Worm (Caenorhabditis elegans) whole organism, L2 larva: ENCODE data around the gene Y94H6A.7.

Experiments used
- R02D3.7 ChIP-seq: fragments of 150-350 bp; optimal IDR thresholded peaks from 2 replicates; lab custom pipeline; 2014; ENCODE audit warnings: missing biosample characterization, missing genetic modification characterization
- ceh-82 ChIP-seq: fragments of 150-350 bp; optimal IDR thresholded peaks from 2 replicates; lab custom pipeline; 2014; ENCODE audit warnings: missing biosample characterization, missing genetic modification characterization
- elt-1 ChIP-seq: fragments of 150-350 bp; optimal IDR thresholded peaks from 2 replicates; lab custom pipeline; 2014; ENCODE audit warnings: missing biosample characterization, missing genetic modification characterization
- elt-3 ChIP-seq: sonication (generic microtip); optimal IDR thresholded peaks from 2 replicates; lab custom pipeline; 2017; ENCODE audit warnings: missing biosample characterization, missing genetic modification characterization
- nhr-10 ChIP-seq: sonication (generic microtip); optimal IDR thresholded peaks from 2 replicates; lab custom pipeline; 2017; ENCODE audit warnings: missing biosample characterization, missing genetic modification characterization
- nhr-12 ChIP-seq: fragments of 150-350 bp; optimal IDR thresholded peaks from 2 replicates; lab custom pipeline; 2014; ENCODE audit warnings: missing biosample characterization, missing genetic modification characterization
- unc-62 ChIP-seq: fragments of 150-350 bp; optimal IDR thresholded peaks from 2 replicates; lab custom pipeline; 2014; ENCODE audit warnings: missing biosample characterization, missing genetic modification reagents, missing genetic modification characterization

DNA sequence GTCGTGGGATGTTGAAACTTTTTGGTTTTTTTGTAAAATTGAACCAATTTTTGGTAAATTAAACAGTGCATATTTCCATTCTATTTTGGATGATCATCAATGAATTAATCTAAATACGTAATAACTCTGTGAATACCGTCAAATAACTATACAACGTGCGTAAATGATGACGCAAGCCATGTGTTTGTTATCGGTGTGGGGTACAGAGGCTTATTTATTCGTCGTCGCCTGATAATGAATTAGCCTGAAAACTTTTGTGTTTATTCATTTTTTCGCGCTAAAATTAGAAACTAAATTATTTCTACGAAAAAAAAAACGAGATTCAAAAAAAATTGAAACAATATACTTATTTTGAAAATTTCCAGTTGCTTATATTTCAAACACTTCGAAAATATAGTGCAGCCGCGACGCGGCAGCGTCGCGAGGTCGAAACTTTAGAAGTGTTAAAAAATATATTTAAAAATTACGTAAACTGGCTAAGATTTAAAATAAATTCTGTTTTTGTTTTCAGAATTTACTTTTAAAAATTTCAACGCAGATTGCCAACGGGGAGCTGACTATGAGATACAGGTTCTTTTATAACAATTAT lies 32.6 kb upstream of the Y94H6A.7 start:
- no peak for TF ChIP-seq R02D3.7
- no peak for TF ChIP-seq ceh-82 (tag; lab: Kevin White, UChicago)
- TF ChIP-seq nhr-12 = no peak
- no peak for TF ChIP-seq elt-3 (tag; lab: Kevin White, UChicago)
- TF ChIP-seq elt-1 (tag; lab: Kevin White, UChicago) = no peak
- no peak for TF ChIP-seq unc-62 (GFP tag; lab: Kevin White, UChicago)
- no peak for TF ChIP-seq nhr-10 (tag; lab: Kevin White, UChicago)
